Fruit fly (Drosophila melanogaster) whole organism, embryonic: ENCODE measurements around the gene krz.
A peak's percentile ranks its signal among the peaks of the same experiment; 100 is the strongest.

Source experiments
- BEAF-32 ChIP-seq: fragments of 200-800 bp; sonication (Bioruptor generic); optimal IDR thresholded peaks from 3 replicates; lab custom pipeline; 2017; ENCODE audit warnings: missing biosample characterization, missing genetic modification characterization, mild to moderate bottlenecking, moderate library complexity, missing genetic modification reagents
- CG10654 ChIP-seq: fragments of 200-800 bp; sonication (Bioruptor generic); optimal IDR thresholded peaks from 2 replicates; lab custom pipeline; 2016; ENCODE audit warnings: missing biosample characterization, missing genetic modification characterization
- CG11247 ChIP-seq: fragments of 200-800 bp; sonication (Bioruptor generic); IDR thresholded peaks from 2 replicates; pipeline ENCODE4 v1.3.6; 2022; ENCODE audit warnings: missing biosample characterization, missing genetic modification characterization
- CG11560 ChIP-seq: fragments of 200-800 bp; sonication (Bioruptor generic); IDR thresholded peaks from 3 replicates; pipeline ENCODE4 v1.3.6; 2022; ENCODE audit warnings: missing biosample characterization, missing genetic modification characterization
- CG11723 ChIP-seq: fragments of 200-800 bp; sonication (Bioruptor generic); optimal IDR thresholded peaks from 2 replicates; lab custom pipeline; 2017; ENCODE audit warnings: missing biosample characterization, mild to moderate bottlenecking, missing genetic modification characterization
- CG14667 ChIP-seq: fragments of 200-800 bp; sonication (Bioruptor generic); IDR thresholded peaks from 2 replicates; pipeline ENCODE4 v1.3.6; 2022; ENCODE audit warnings: missing biosample characterization, missing genetic modification characterization
- CG1647 ChIP-seq: fragments of 200-800 bp; sonication (Bioruptor generic); optimal IDR thresholded peaks from 3 replicates; lab custom pipeline; 2016; ENCODE audit warnings: missing biosample characterization, missing genetic modification characterization
- CG17359 ChIP-seq: fragments of 200-800 bp; sonication (Bioruptor generic); optimal IDR thresholded peaks from 3 replicates; lab custom pipeline; 2018; ENCODE audit warnings: missing biosample characterization, mild to moderate bottlenecking, missing genetic modification characterization, moderate library complexity
- CG2199 ChIP-seq: fragments of 200-800 bp; sonication (Bioruptor generic); IDR thresholded peaks from 3 replicates; pipeline ENCODE4 v1.3.6; 2022; ENCODE audit warnings: missing biosample characterization, missing genetic modification characterization
- CG2678 ChIP-seq: fragments of 200-800 bp; sonication (Bioruptor generic); optimal IDR thresholded peaks from 3 replicates; lab custom pipeline; 2019; ENCODE audit warnings: missing biosample characterization, mild to moderate bottlenecking, missing genetic modification characterization, moderate library complexity
- CG31388 ChIP-seq: fragments of 200-800 bp; sonication (Bioruptor generic); optimal IDR thresholded peaks from 2 replicates; lab custom pipeline; 2016; ENCODE audit warnings: missing biosample characterization, missing genetic modification characterization
- CG31441 ChIP-seq: fragments of 200-800 bp; sonication (Bioruptor generic); IDR thresholded peaks from 2 replicates; pipeline ENCODE4 v1.3.6; 2022; ENCODE audit warnings: missing biosample characterization, missing genetic modification characterization
- CG32767 ChIP-seq: fragments of 200-800 bp; sonication (Bioruptor generic); IDR thresholded peaks from 2 replicates; pipeline ENCODE4 v1.3.6; 2022; ENCODE audit warnings: missing biosample characterization, missing genetic modification characterization
- CG32772 ChIP-seq: fragments of 200-800 bp; sonication (Bioruptor generic); IDR thresholded peaks from 2 replicates; pipeline ENCODE4 v1.3.6; 2022; ENCODE audit warnings: missing biosample characterization, missing genetic modification characterization
- CG3281 ChIP-seq: fragments of 200-800 bp; sonication (Bioruptor generic); optimal IDR thresholded peaks from 3 replicates; lab custom pipeline; 2017; ENCODE audit warnings: missing biosample characterization, mild to moderate bottlenecking, missing genetic modification characterization
- CG3407 ChIP-seq: fragments of 200-800 bp; sonication (Bioruptor generic); optimal IDR thresholded peaks from 2 replicates; lab custom pipeline; 2018; ENCODE audit warnings: missing biosample characterization, mild to moderate bottlenecking, missing genetic modification characterization
- CG4617 ChIP-seq: fragments of 200-800 bp; sonication (Bioruptor generic); optimal IDR thresholded peaks from 3 replicates; lab custom pipeline; 2016; ENCODE audit warnings: missing biosample characterization, missing genetic modification characterization, borderline replicate concordance
- CG4730 ChIP-seq: fragments of 200-800 bp; sonication (Bioruptor generic); IDR thresholded peaks from 2 replicates; pipeline ENCODE4 v1.3.6; 2022; ENCODE audit warnings: missing biosample characterization, missing genetic modification characterization
- CG6254 ChIP-seq: fragments of 200-800 bp; sonication (Bioruptor generic); optimal IDR thresholded peaks from 3 replicates; lab custom pipeline; 2017; ENCODE audit warnings: mild to moderate bottlenecking, missing biosample characterization, missing genetic modification reagents, missing genetic modification characterization
- CG6689 ChIP-seq: fragments of 200-800 bp; sonication (Bioruptor generic); IDR thresholded peaks from 2 replicates; pipeline ENCODE4 v1.3.6; 2022; ENCODE audit warnings: missing biosample characterization, missing genetic modification characterization
- CG8281 ChIP-seq: fragments of 200-800 bp; sonication (Bioruptor generic); optimal IDR thresholded peaks from 2 replicates; lab custom pipeline; 2018; ENCODE audit warnings: missing biosample characterization, mild to moderate bottlenecking, missing genetic modification characterization, moderate library complexity
- CG9932 ChIP-seq: fragments of 200-800 bp; sonication (Bioruptor generic); IDR thresholded peaks from 2 replicates; pipeline ENCODE4 v1.3.6; 2022; ENCODE audit warnings: missing biosample characterization, missing genetic modification characterization
- Camta ChIP-seq: fragments of 200-800 bp; sonication (Bioruptor generic); optimal IDR thresholded peaks from 2 replicates; lab custom pipeline; 2016; ENCODE audit warnings: missing biosample characterization, missing genetic modification characterization
- Dll ChIP-seq: fragments of 200-800 bp; sonication (Bioruptor generic); IDR thresholded peaks from 4 replicates; pipeline ENCODE4 v1.3.6; 2022; ENCODE audit warnings: missing biosample characterization, missing genetic modification characterization; ENCODE audit not compliant: partially characterized antibody
- E2f1 ChIP-seq: fragments of 200-800 bp; sonication (Bioruptor generic); IDR thresholded peaks from 2 replicates; pipeline ENCODE4 v1.3.6; 2022; ENCODE audit warnings: missing biosample characterization, missing genetic modification characterization
- Ets65A ChIP-seq: fragments of 200-800 bp; sonication (Bioruptor generic); peaks from one replicate; lab custom pipeline; 2016; ENCODE audit warnings: missing biosample characterization, missing genetic modification characterization
- Fer2 ChIP-seq: fragments of 200-800 bp; sonication (Bioruptor generic); optimal IDR thresholded peaks from 2 replicates; lab custom pipeline; 2018; ENCODE audit warnings: missing biosample characterization, mild to moderate bottlenecking, missing genetic modification characterization, moderate library complexity
- H2.0 ChIP-seq: fragments of 200-800 bp; sonication (Bioruptor generic); IDR thresholded peaks from 2 replicates; pipeline ENCODE4 v1.3.6; 2022; ENCODE audit warnings: missing biosample characterization, missing genetic modification characterization
- Kr ChIP-seq: fragments of 200-800 bp; sonication (Bioruptor generic); optimal IDR thresholded peaks from 2 replicates; lab custom pipeline; 2017; ENCODE audit warnings: missing biosample characterization, mild to moderate bottlenecking, missing genetic modification characterization
- MESR4 ChIP-seq: fragments of 200-800 bp; sonication (Bioruptor generic); optimal IDR thresholded peaks from 2 replicates; lab custom pipeline; 2018; ENCODE audit warnings: missing biosample characterization, mild to moderate bottlenecking, missing genetic modification characterization, moderate library complexity
- Pdp1 ChIP-seq, 2 experiments: fragments of 200-800 bp; sonication (Bioruptor generic); optimal IDR thresholded peaks; 3 replicates each; lab custom pipeline; 2016; ENCODE audit warnings: missing biosample characterization in 2 of 2, missing genetic modification characterization in 2 of 2, mild to moderate bottlenecking in 1 of 2, moderate library complexity in 1 of 2
- Ptx1 ChIP-seq: fragments of 200-800 bp; sonication (Bioruptor generic); IDR thresholded peaks from 2 replicates; pipeline ENCODE4 v1.3.6; 2022; ENCODE audit warnings: missing biosample characterization, missing genetic modification characterization
- Sox100B ChIP-seq: fragments of 200-800 bp; sonication (Bioruptor generic); optimal IDR thresholded peaks from 3 replicates; lab custom pipeline; 2018; ENCODE audit warnings: missing biosample characterization, mild to moderate bottlenecking, missing genetic modification characterization
- Sox102F ChIP-seq: fragments of 200-800 bp; sonication (Bioruptor generic); optimal IDR thresholded peaks from 2 replicates; lab custom pipeline; 2018; ENCODE audit warnings: missing biosample characterization, mild to moderate bottlenecking, missing genetic modification characterization, moderate library complexity
- Sry-δ ChIP-seq: fragments of 200-800 bp; sonication (Bioruptor generic); optimal IDR thresholded peaks from 2 replicates; lab custom pipeline; 2016; ENCODE audit warnings: missing biosample characterization, missing genetic modification characterization
- Xbp1 ChIP-seq: fragments of 200-800 bp; sonication (Bioruptor generic); optimal IDR thresholded peaks from 3 replicates; lab custom pipeline; 2016; ENCODE audit warnings: missing biosample characterization, mild to moderate bottlenecking, missing genetic modification characterization
- ash1 ChIP-seq: fragments of 200-800 bp; sonication (Bioruptor generic); optimal IDR thresholded peaks from 2 replicates; lab custom pipeline; 2018; ENCODE audit warnings: missing biosample characterization, mild to moderate bottlenecking, missing genetic modification characterization
- az2 ChIP-seq: fragments of 200-800 bp; sonication (Bioruptor generic); optimal IDR thresholded peaks from 3 replicates; lab custom pipeline; 2016; ENCODE audit warnings: missing biosample characterization, missing genetic modification characterization
- croc ChIP-seq: fragments of 200-800 bp; sonication (Bioruptor generic); conservative IDR thresholded peaks from 3 replicates; pipeline ENCODE4 v1.3.6; 2022; ENCODE audit warnings: missing biosample characterization, missing genetic modification characterization
- dmrt11E ChIP-seq: fragments of 200-800 bp; sonication (Bioruptor generic); optimal IDR thresholded peaks from 3 replicates; lab custom pipeline; 2018; ENCODE audit warnings: missing biosample characterization, mild to moderate bottlenecking, missing genetic modification characterization, moderate library complexity
- esg ChIP-seq: fragments of 200-800 bp; sonication (Bioruptor generic); conservative IDR thresholded peaks from 2 replicates; pipeline ENCODE4 v1.3.6; 2022; ENCODE audit warnings: missing biosample characterization, missing genetic modification characterization
- ind ChIP-seq: fragments of 200-800 bp; sonication (Bioruptor generic); optimal IDR thresholded peaks from 3 replicates; lab custom pipeline; 2016; ENCODE audit warnings: missing biosample characterization, missing genetic modification characterization
- insv ChIP-seq, 2 experiments: fragments of 200-800 bp; sonication (Bioruptor generic); optimal IDR thresholded peaks; 3 replicates each; lab custom pipeline; 2016 to 2018; ENCODE audit warnings: missing biosample characterization in 2 of 2, missing genetic modification characterization in 2 of 2
- ken ChIP-seq: fragments of 200-800 bp; sonication (Bioruptor generic); IDR thresholded peaks from 3 replicates; pipeline ENCODE4 v1.3.6; 2022; ENCODE audit warnings: missing biosample characterization, missing genetic modification characterization
- lilli ChIP-seq: fragments of 200-800 bp; sonication (Bioruptor generic); optimal IDR thresholded peaks from 3 replicates; lab custom pipeline; 2016; ENCODE audit warnings: missing biosample characterization, missing genetic modification characterization
- peb ChIP-seq: fragments of 200-800 bp; sonication (Bioruptor generic); IDR thresholded peaks from 2 replicates; pipeline ENCODE4 v1.3.6; 2022; ENCODE audit warnings: missing biosample characterization, missing genetic modification characterization
- rib ChIP-seq: fragments of 200-800 bp; sonication (Bioruptor generic); IDR thresholded peaks from 2 replicates; pipeline ENCODE4 v1.3.6; 2022; ENCODE audit warnings: missing biosample characterization, missing genetic modification characterization
- row ChIP-seq: fragments of 200-800 bp; sonication (Bioruptor generic); IDR thresholded peaks from 3 replicates; pipeline ENCODE4 v1.3.6; 2022; ENCODE audit warnings: missing biosample characterization, missing genetic modification characterization
- sens ChIP-seq: fragments of 200-800 bp; sonication (Bioruptor generic); peaks from one replicate; lab custom pipeline; 2016; ENCODE audit warnings: missing biosample characterization, missing genetic modification characterization
- slou ChIP-seq: fragments of 200-800 bp; sonication (Bioruptor generic); optimal IDR thresholded peaks from 3 replicates; lab custom pipeline; 2016; ENCODE audit warnings: missing biosample characterization, missing genetic modification characterization
- tin ChIP-seq: fragments of 200-800 bp; sonication (Bioruptor generic); optimal IDR thresholded peaks from 3 replicates; lab custom pipeline; 2016; ENCODE audit warnings: missing biosample characterization, missing genetic modification characterization
- tio ChIP-seq: fragments of 200-800 bp; sonication (Bioruptor generic); optimal IDR thresholded peaks from 2 replicates; lab custom pipeline; 2017; ENCODE audit warnings: missing biosample characterization, missing genetic modification characterization, inconsistent platforms

The krz gene

dm6 chr3R:32032885-32033284 lies 18.9 kb downstream of the krz start (continued):
- peak; percentile 33 for TF ChIP-seq Sox102F (GFP tag; lab: Kevin White, UChicago)
- TF ChIP-seq CG2199: 0 out of 3 replicates have a peak, but pooled peaks have one; percentile 39
- TF ChIP-seq Dll (GFP tag; lab: Robert Waterston, UW): no peak
- no peak for TF ChIP-seq Camta (GFP tag; lab: Kevin White, UChicago)
- 0 out of 2 replicates have a peak, but pooled peaks have one; percentile 14 for TF ChIP-seq CG31441
- no peak for TF ChIP-seq rib (GFP tag; lab: Robert Waterston, UW)
- TF ChIP-seq sens (GFP tag; lab: Kevin White, UChicago): peak; percentile 79
- no peak for TF ChIP-seq BEAF-32 (GFP tag; lab: Kevin White, UChicago)
- TF ChIP-seq CG17359 (tag; lab: Kevin White, UChicago): peak; percentile 33
- no peak for TF ChIP-seq Sry-δ (GFP tag; lab: Kevin White, UChicago)
- no peak for TF ChIP-seq CG10654 (GFP tag; lab: Kevin White, UChicago)
- 0 out of 2 replicates have a peak, but pooled peaks have one; percentile 17 for TF ChIP-seq CG4730 (GFP tag; lab: Robert Waterston, UW)
- no peak for TF ChIP-seq CG11247 (GFP tag; lab: Robert Waterston, UW)
- TF ChIP-seq CG3281 (GFP tag; lab: Kevin White, UChicago): no peak
- TF ChIP-seq ind: peak; percentile 24
- no peak for TF ChIP-seq az2 (GFP tag; lab: Kevin White, UChicago)
- TF ChIP-seq Ets65A (GFP tag; lab: Kevin White, UChicago): peak; percentile 85
- TF ChIP-seq insv (GFP tag; optimal IDR thresholded peaks at IDR 0.05; lab: Kevin White, UChicago): no peak
- TF ChIP-seq ken: 0 out of 3 replicates have a peak, but pooled peaks have one; percentile 26
- TF ChIP-seq ash1 (GFP tag; lab: Kevin White, UChicago): no peak
- no peak for TF ChIP-seq Fer2 (tag; lab: Kevin White, UChicago)
- no peak for TF ChIP-seq CG6254
- no peak for TF ChIP-seq Ptx1 (GFP tag; lab: Robert Waterston, UW)
- no peak for TF ChIP-seq MESR4 (GFP tag; lab: Kevin White, UChicago)
- TF ChIP-seq Kr (GFP tag; lab: Kevin White, UChicago): no peak
- TF ChIP-seq CG3407 (GFP tag; lab: Kevin White, UChicago): peak; percentile 3
- no peak for TF ChIP-seq lilli (GFP tag; lab: Kevin White, UChicago)
- TF ChIP-seq CG11723 (GFP tag; lab: Kevin White, UChicago): no peak
- TF ChIP-seq esg (GFP tag; lab: Robert Waterston, UW): 0 out of 2 replicates have a peak, but pooled peaks have one; percentile 7
- no peak for TF ChIP-seq CG4617 (GFP tag; lab: Kevin White, UChicago)
- peak; percentile 1 for TF ChIP-seq tin (GFP tag; lab: Kevin White, UChicago)
- peak; percentile 12 for TF ChIP-seq Sox100B (GFP tag; lab: Kevin White, UChicago)
- TF ChIP-seq CG31388 (GFP tag; lab: Kevin White, UChicago): no peak
- no peak for TF ChIP-seq slou
- TF ChIP-seq Pdp1 (GFP tag; optimal IDR thresholded peaks at IDR 0.05; lab: Kevin White, UChicago): peak in 1 of 2 experiments; percentile 25
- no peak for TF ChIP-seq croc (GFP tag; lab: Robert Waterston, UW)
- no peak for TF ChIP-seq tio
- TF ChIP-seq H2.0 (GFP tag; lab: Robert Waterston, UW): no peak
- no peak for TF ChIP-seq CG11560
- no peak for TF ChIP-seq CG9932 (GFP tag; lab: Robert Waterston, UW)
- TF ChIP-seq CG6689 (GFP tag; lab: Robert Waterston, UW): peak; percentile 39; the same call in 1 of the 2 replicates
- peak; percentile 33; the same call in 1 of the 2 replicates for TF ChIP-seq E2f1 (GFP tag; lab: Robert Waterston, UW)
- TF ChIP-seq CG14667 (GFP tag; lab: Robert Waterston, UW): no peak
- no peak for TF ChIP-seq CG32767 (GFP tag; lab: Robert Waterston, UW)
- TF ChIP-seq row: peak; percentile 50; the same call in 2 of the 3 replicates
- TF ChIP-seq CG32772 (GFP tag; lab: Robert Waterston, UW): 0 out of 2 replicates have a peak, but pooled peaks have one; percentile 26
- TF ChIP-seq dmrt11E (tag; lab: Kevin White, UChicago): no peak
- TF ChIP-seq CG8281 (tag; lab: Kevin White, UChicago): no peak
- no peak; the same call in 1 of the 2 replicates for TF ChIP-seq peb (GFP tag; lab: Robert Waterston, UW)
- TF ChIP-seq CG1647 (GFP tag; lab: Kevin White, UChicago): no peak
- peak; percentile 27 for TF ChIP-seq Xbp1 (GFP tag; lab: Kevin White, UChicago)
- peak; percentile 4 for TF ChIP-seq CG2678 (tag; lab: Kevin White, UChicago)
